Fruit fly (Drosophila melanogaster) whole organism, embryonic: ENCODE data around the gene Obp93a.
A peak's percentile ranks its signal among the peaks of the same experiment; 100 is the strongest.

Source experiments
- CG1024 ChIP-seq: fragments of 200-800 bp; sonication (Bioruptor generic); IDR thresholded peaks from 2 replicates; pipeline ENCODE4 v1.3.6; 2022; ENCODE audit warnings: missing biosample characterization, missing genetic modification characterization
- CG10274 ChIP-seq: fragments of 200-800 bp; sonication (Bioruptor generic); optimal IDR thresholded peaks from 3 replicates; lab custom pipeline; 2017; ENCODE audit warnings: missing biosample characterization, mild to moderate bottlenecking, missing genetic modification characterization
- CG11696 ChIP-seq: fragments of 200-800 bp; sonication (Bioruptor generic); IDR thresholded peaks from 2 replicates; pipeline ENCODE4 v1.3.6; 2022; ENCODE audit warnings: missing biosample characterization, missing genetic modification characterization
- CG12769 ChIP-seq: fragments of 200-800 bp; sonication (Bioruptor generic); optimal IDR thresholded peaks from 2 replicates; lab custom pipeline; 2019; ENCODE audit warnings: missing biosample characterization, mild to moderate bottlenecking, missing genetic modification characterization, moderate library complexity
- CG13894 ChIP-seq: fragments of 200-800 bp; sonication (Bioruptor generic); optimal IDR thresholded peaks from 3 replicates; lab custom pipeline; 2018; ENCODE audit warnings: missing biosample characterization, mild to moderate bottlenecking, missing genetic modification characterization, moderate library complexity
- CG14965 ChIP-seq: fragments of 200-800 bp; sonication (Bioruptor generic); optimal IDR thresholded peaks from 2 replicates; lab custom pipeline; 2016; ENCODE audit warnings: missing biosample characterization, missing genetic modification characterization, borderline replicate concordance
- CG2116 ChIP-seq: fragments of 200-800 bp; sonication (Bioruptor generic); optimal IDR thresholded peaks from 3 replicates; lab custom pipeline; 2018; ENCODE audit warnings: missing biosample characterization, mild to moderate bottlenecking, missing genetic modification characterization
- CG2678 ChIP-seq: fragments of 200-800 bp; sonication (Bioruptor generic); optimal IDR thresholded peaks from 3 replicates; lab custom pipeline; 2019; ENCODE audit warnings: missing biosample characterization, mild to moderate bottlenecking, missing genetic modification characterization, moderate library complexity
- CG30020 ChIP-seq: fragments of 200-800 bp; optimal IDR thresholded peaks from 2 replicates; lab custom pipeline; 2019; ENCODE audit warnings: missing biosample characterization, mild to moderate bottlenecking, missing genetic modification characterization, moderate library complexity
- CG3065 ChIP-seq: fragments of 200-800 bp; sonication (Bioruptor generic); optimal IDR thresholded peaks from 2 replicates; lab custom pipeline; 2016; ENCODE audit warnings: missing biosample characterization, missing genetic modification characterization
- CG31388 ChIP-seq: fragments of 200-800 bp; sonication (Bioruptor generic); optimal IDR thresholded peaks from 2 replicates; lab custom pipeline; 2016; ENCODE audit warnings: missing biosample characterization, missing genetic modification characterization
- CG32772 ChIP-seq: fragments of 200-800 bp; sonication (Bioruptor generic); IDR thresholded peaks from 2 replicates; pipeline ENCODE4 v1.3.6; 2022; ENCODE audit warnings: missing biosample characterization, missing genetic modification characterization
- CG3847 ChIP-seq: fragments of 200-800 bp; sonication (Bioruptor generic); IDR thresholded peaks from 2 replicates; pipeline ENCODE4 v1.3.6; 2022; ENCODE audit warnings: missing biosample characterization, missing genetic modification characterization
- CG4360 ChIP-seq: fragments of 200-800 bp; sonication (Bioruptor generic); IDR thresholded peaks from 2 replicates; pipeline ENCODE4 v1.3.6; 2022; ENCODE audit warnings: missing biosample characterization, missing genetic modification characterization
- CG4730 ChIP-seq: fragments of 200-800 bp; sonication (Bioruptor generic); IDR thresholded peaks from 2 replicates; pipeline ENCODE4 v1.3.6; 2022; ENCODE audit warnings: missing biosample characterization, missing genetic modification characterization
- CG6813 ChIP-seq: fragments of 200-800 bp; sonication (Bioruptor generic); optimal IDR thresholded peaks from 2 replicates; lab custom pipeline; 2017; ENCODE audit warnings: missing biosample characterization, missing genetic modification characterization, mild to moderate bottlenecking, moderate library complexity, missing genetic modification reagents
- CG7786 ChIP-seq: fragments of 200-800 bp; sonication (Bioruptor generic); optimal IDR thresholded peaks from 2 replicates; lab custom pipeline; 2016; ENCODE audit warnings: missing biosample characterization, missing genetic modification characterization
- CG8478 ChIP-seq: fragments of >200 bp; optimal IDR thresholded peaks from 2 replicates; lab custom pipeline; 2018
- CG8924 ChIP-seq: fragments of 200-800 bp; optimal IDR thresholded peaks from 3 replicates; lab custom pipeline; 2019; ENCODE audit warnings: missing biosample characterization, mild to moderate bottlenecking, missing genetic modification characterization, moderate library complexity
- Dip2 ChIP-seq: fragments of 200-800 bp; sonication (Bioruptor generic); IDR thresholded peaks from 2 replicates; pipeline ENCODE4 v1.3.6; 2022; ENCODE audit warnings: missing biosample characterization, missing genetic modification characterization
- E2f1 ChIP-seq: fragments of 200-800 bp; sonication (Bioruptor generic); IDR thresholded peaks from 2 replicates; pipeline ENCODE4 v1.3.6; 2022; ENCODE audit warnings: missing biosample characterization, missing genetic modification characterization
- Ets97D ChIP-seq: fragments of 200-800 bp; sonication (Bioruptor generic); optimal IDR thresholded peaks from 3 replicates; lab custom pipeline; 2016; ENCODE audit warnings: missing biosample characterization, missing genetic modification characterization
- Myb ChIP-seq: fragments of 200-800 bp; sonication (Bioruptor generic); optimal IDR thresholded peaks from 2 replicates; lab custom pipeline; 2016; ENCODE audit warnings: missing biosample characterization, missing genetic modification characterization
- Neu2 ChIP-seq: fragments of 200-800 bp; sonication (Bioruptor generic); optimal IDR thresholded peaks from 3 replicates; lab custom pipeline; 2016; ENCODE audit warnings: missing biosample characterization, missing genetic modification characterization, borderline replicate concordance
- Optix ChIP-seq: fragments of 200-800 bp; sonication (Bioruptor generic); IDR thresholded peaks from 3 replicates; pipeline ENCODE4 v1.3.6; 2022; ENCODE audit warnings: missing biosample characterization, missing genetic modification characterization
- Sry-δ ChIP-seq: fragments of 200-800 bp; sonication (Bioruptor generic); optimal IDR thresholded peaks from 2 replicates; lab custom pipeline; 2016; ENCODE audit warnings: missing biosample characterization, missing genetic modification characterization
- ab ChIP-seq: fragments of 200-800 bp; sonication (Bioruptor generic); optimal IDR thresholded peaks from 2 replicates; lab custom pipeline; 2016; ENCODE audit warnings: missing biosample characterization, missing genetic modification characterization
- ap ChIP-seq: fragments of 200-800 bp; sonication (Bioruptor generic); IDR thresholded peaks from 2 replicates; pipeline ENCODE4 v1.3.6; 2022; ENCODE audit warnings: missing biosample characterization, missing genetic modification characterization
- cad ChIP-seq: fragments of >200 bp; optimal IDR thresholded peaks from 2 replicates; lab custom pipeline; 2017; ENCODE audit warnings: missing biosample characterization, missing genetic modification characterization
- chinmo ChIP-seq: fragments of 200-800 bp; sonication (Bioruptor generic); IDR thresholded peaks from 4 replicates; pipeline ENCODE4 v1.3.6; 2022; ENCODE audit warnings: missing biosample characterization, missing genetic modification characterization; ENCODE audit not compliant: partially characterized antibody
- ci ChIP-seq: fragments of 200-800 bp; sonication (Bioruptor generic); IDR thresholded peaks from 3 replicates; pipeline ENCODE4 v1.3.6; 2022; ENCODE audit warnings: missing biosample characterization, missing genetic modification characterization
- crol ChIP-seq: fragments of 200-800 bp; sonication (Bioruptor generic); IDR thresholded peaks from 2 replicates; pipeline ENCODE4 v1.3.6; 2022; ENCODE audit warnings: missing biosample characterization, missing genetic modification characterization
- dpn ChIP-seq, 2 experiments: fragments of 200-800 bp; sonication (Bioruptor generic); optimal IDR thresholded peaks; 3 replicates each; lab custom pipeline; 2016; ENCODE audit warnings: missing biosample characterization in 2 of 2, missing genetic modification characterization in 2 of 2
- fd96Cb ChIP-seq: fragments of 200-800 bp; sonication (Bioruptor generic); optimal IDR thresholded peaks from 2 replicates; lab custom pipeline; 2018; ENCODE audit warnings: missing biosample characterization, mild to moderate bottlenecking, missing genetic modification characterization, moderate library complexity
- gcm ChIP-seq: fragments of 200-800 bp; sonication (Bioruptor generic); optimal IDR thresholded peaks from 2 replicates; lab custom pipeline; 2019; ENCODE audit warnings: missing biosample characterization, mild to moderate bottlenecking, missing genetic modification characterization, moderate library complexity
- gem ChIP-seq: fragments of 200-800 bp; sonication (Bioruptor generic); optimal IDR thresholded peaks from 2 replicates; lab custom pipeline; 2019; ENCODE audit warnings: missing biosample characterization, mild to moderate bottlenecking, missing genetic modification characterization, moderate library complexity
- gfzf ChIP-seq: fragments of 200-800 bp; sonication (Bioruptor generic); optimal IDR thresholded peaks from 2 replicates; lab custom pipeline; 2016; ENCODE audit warnings: missing biosample characterization, mild to moderate bottlenecking, missing genetic modification characterization, moderate library complexity
- gsb-n ChIP-seq: fragments of 200-800 bp; sonication (Bioruptor generic); optimal IDR thresholded peaks from 3 replicates; lab custom pipeline; 2018; ENCODE audit warnings: missing biosample characterization, mild to moderate bottlenecking, missing genetic modification characterization
- ken ChIP-seq: fragments of 200-800 bp; sonication (Bioruptor generic); IDR thresholded peaks from 3 replicates; pipeline ENCODE4 v1.3.6; 2022; ENCODE audit warnings: missing biosample characterization, missing genetic modification characterization
- lilli ChIP-seq: fragments of 200-800 bp; sonication (Bioruptor generic); optimal IDR thresholded peaks from 3 replicates; lab custom pipeline; 2016; ENCODE audit warnings: missing biosample characterization, missing genetic modification characterization
- lov ChIP-seq, 2 experiments: fragments of 200-800 bp in 1 of 2; fragments of >200 bp in 1 of 2; sonication (Bioruptor generic) in 1 of 2; IDR thresholded peaks in 1 of 2; optimal IDR thresholded peaks in 1 of 2; 2 replicates in 1 of 2; 3 replicates in 1 of 2; pipeline versions ENCODE4 v1.3.6 to Lab custom; 2017 to 2022; ENCODE audit warnings: missing biosample characterization in 1 of 2, missing genetic modification characterization in 1 of 2
- maf-S ChIP-seq: fragments of 200-800 bp; sonication (Bioruptor generic); optimal IDR thresholded peaks from 2 replicates; lab custom pipeline; 2016; ENCODE audit warnings: missing biosample characterization, missing genetic modification characterization
- p53 ChIP-seq: fragments of 200-800 bp; sonication (Bioruptor generic); optimal IDR thresholded peaks from 2 replicates; lab custom pipeline; 2016; ENCODE audit warnings: missing biosample characterization, missing genetic modification characterization
- pita ChIP-seq: fragments of 200-800 bp; sonication (Bioruptor generic); optimal IDR thresholded peaks from 2 replicates; lab custom pipeline; 2017; ENCODE audit warnings: missing biosample characterization, mild to moderate bottlenecking, missing genetic modification characterization
- ranshi ChIP-seq: fragments of 200-800 bp; sonication (Bioruptor generic); IDR thresholded peaks from 2 replicates; pipeline ENCODE4 v1.3.6; 2022; ENCODE audit warnings: missing biosample characterization, missing genetic modification characterization
- repo ChIP-seq: fragments of 200-800 bp; sonication (Bioruptor generic); optimal IDR thresholded peaks from 2 replicates; lab custom pipeline; 2016; ENCODE audit warnings: missing biosample characterization, missing genetic modification characterization
- salm ChIP-seq: fragments of 200-800 bp; sonication (Bioruptor generic); optimal IDR thresholded peaks from 2 replicates; lab custom pipeline; 2018; ENCODE audit warnings: missing biosample characterization, mild to moderate bottlenecking, missing genetic modification characterization
- sima ChIP-seq: fragments of 200-800 bp; sonication (Bioruptor generic); optimal IDR thresholded peaks from 2 replicates; lab custom pipeline; 2016; ENCODE audit warnings: missing biosample characterization, missing genetic modification characterization
- wor ChIP-seq: fragments of 200-800 bp; sonication (Bioruptor generic); IDR thresholded peaks from 2 replicates; pipeline ENCODE4 v1.3.6; 2022; ENCODE audit warnings: missing biosample characterization, missing genetic modification characterization
- z ChIP-seq: fragments of 200-800 bp; sonication (Bioruptor generic); IDR thresholded peaks from 3 replicates; pipeline ENCODE4 v1.3.6; 2022; ENCODE audit warnings: missing biosample characterization, missing genetic modification characterization
- zen ChIP-seq: fragments of 200-800 bp; sonication (Bioruptor generic); optimal IDR thresholded peaks from 3 replicates; lab custom pipeline; 2018; ENCODE audit warnings: missing biosample characterization, mild to moderate bottlenecking, missing genetic modification characterization, moderate library complexity

The Obp93a gene

dm6 chr3R:21097631-21098117, 31.8 kb downstream of the Obp93a start, which contains the start of gene RhoGAP93B (continued):
- no peak for TF ChIP-seq cad (GFP tag; lab: Kevin White, UChicago)
- TF ChIP-seq CG13894 (tag; lab: Kevin White, UChicago), result no peak
- peak; percentile 75 for TF ChIP-seq CG30020
- peak; percentile 77 for TF ChIP-seq fd96Cb (tag; lab: Kevin White, UChicago)
- TF ChIP-seq Neu2, result peak; percentile 63
- peak; percentile 44; the same call in 1 of the 2 replicates for TF ChIP-seq CG11696
- peak; percentile 7 for TF ChIP-seq ab (GFP tag; lab: Kevin White, UChicago)
- TF ChIP-seq CG10274 (GFP tag; lab: Kevin White, UChicago), result peak; percentile 25
- 0 out of 2 replicates have a peak, but pooled peaks have one; percentile 5 for TF ChIP-seq CG4360 (GFP tag; lab: Robert Waterston, UW)
- peak; percentile 83 for TF ChIP-seq gfzf (GFP tag; lab: Kevin White, UChicago)
- TF ChIP-seq Ets97D (GFP tag; lab: Kevin White, UChicago), result peak; percentile 92
- peak; percentile 83 for TF ChIP-seq ken (GFP tag; lab: Robert Waterston, UW)
- TF ChIP-seq E2f1, result peak; percentile 95
- TF ChIP-seq zen (tag; lab: Kevin White, UChicago), result peak; percentile 86
- no peak for TF ChIP-seq pita (GFP tag; lab: Kevin White, UChicago)
- no peak for TF ChIP-seq CG8478 (lab: Kevin White, UChicago)
- TF ChIP-seq gem (tag; lab: Kevin White, UChicago), result peak; percentile 80
- no peak for TF ChIP-seq gsb-n
- peak; percentile 54 for TF ChIP-seq CG3065 (GFP tag; lab: Kevin White, UChicago)
- peak; percentile 60 for TF ChIP-seq gcm
- peak; percentile 81 for TF ChIP-seq CG4730 (GFP tag; lab: Robert Waterston, UW)
- peak; percentile 84 for TF ChIP-seq CG1024 (GFP tag; lab: Robert Waterston, UW)
- TF ChIP-seq CG7786, result peak; percentile 93
- TF ChIP-seq lov (optimal IDR thresholded peaks at IDR 0.05; lab: Kevin White, UChicago), result no peak
- peak; percentile 78; the same call in 1 of the 3 replicates for TF ChIP-seq lov (GFP tag; IDR thresholded peaks at IDR 0.05; lab: Robert Waterston, UW)
- TF ChIP-seq CG6813 (GFP tag; lab: Kevin White, UChicago), result peak; percentile 14
- peak; percentile 100 for TF ChIP-seq Sry-δ
- peak; percentile 82 for TF ChIP-seq CG8924
- peak; percentile 92 for TF ChIP-seq Myb (GFP tag; lab: Kevin White, UChicago)
- TF ChIP-seq sima (GFP tag; lab: Kevin White, UChicago), result peak; percentile 71
- TF ChIP-seq ci (GFP tag; lab: Robert Waterston, UW), result peak; percentile 88
- peak; percentile 91 for TF ChIP-seq lilli (GFP tag; lab: Kevin White, UChicago)
- no peak for TF ChIP-seq z
- TF ChIP-seq CG2678, result no peak
- TF ChIP-seq dpn (GFP tag; optimal IDR thresholded peaks at IDR 0.05; lab: Kevin White, UChicago), result peak; percentile 86
- peak; percentile 100 for TF ChIP-seq chinmo (GFP tag; lab: Robert Waterston, UW)
- peak; percentile 56 for TF ChIP-seq p53 (GFP tag; lab: Kevin White, UChicago)
- peak; percentile 7 for TF ChIP-seq CG14965
- peak; percentile 76 for TF ChIP-seq ap (GFP tag; lab: Robert Waterston, UW)
- peak; percentile 60 for TF ChIP-seq maf-S (GFP tag; lab: Kevin White, UChicago)
- peak; percentile 15; the same call in 1 of the 2 replicates for TF ChIP-seq Dip2 (GFP tag; lab: Robert Waterston, UW)
- TF ChIP-seq CG2116, result peak; percentile 90
- TF ChIP-seq ranshi (GFP tag; lab: Robert Waterston, UW), result peak; percentile 94
- TF ChIP-seq repo, result peak; percentile 76
- TF ChIP-seq CG32772, result peak; percentile 86
- peak; percentile 92 for TF ChIP-seq CG3847 (GFP tag; lab: Robert Waterston, UW)
- peak; percentile 8 for TF ChIP-seq salm
- TF ChIP-seq CG31388 (GFP tag; lab: Kevin White, UChicago), result no peak
- TF ChIP-seq Optix (GFP tag; lab: Robert Waterston, UW), result peak; percentile 95
- TF ChIP-seq crol (GFP tag; lab: Robert Waterston, UW), result peak; percentile 39; the same call in 1 of the 2 replicates
- TF ChIP-seq wor, result peak; percentile 75
- TF ChIP-seq CG12769, result no peak
